Fruit fly (Drosophila melanogaster) whole organism: Measurements from ENCODE around the gene CG12684.

Experiments used
- EcR ChIP-seq, 2 experiments: fragments of >200 bp; optimal IDR thresholded peaks; 2 replicates each; lab custom pipeline; 2017; ENCODE audit warnings: missing biosample characterization in 2 of 2, missing genetic modification characterization in 2 of 2, missing genetic modification reagents in 2 of 2
- pan ChIP-seq: fragments of >200 bp; optimal IDR thresholded peaks from 2 replicates; lab custom pipeline; 2017
- psq ChIP-seq: fragments of >200 bp; optimal IDR thresholded peaks from 2 replicates; lab custom pipeline; 2017
- usp ChIP-seq: fragments of >200 bp; optimal IDR thresholded peaks from 2 replicates; lab custom pipeline; 2017; ENCODE audit warnings: missing biosample characterization, missing genetic modification characterization, mixed read lengths

DNA sequence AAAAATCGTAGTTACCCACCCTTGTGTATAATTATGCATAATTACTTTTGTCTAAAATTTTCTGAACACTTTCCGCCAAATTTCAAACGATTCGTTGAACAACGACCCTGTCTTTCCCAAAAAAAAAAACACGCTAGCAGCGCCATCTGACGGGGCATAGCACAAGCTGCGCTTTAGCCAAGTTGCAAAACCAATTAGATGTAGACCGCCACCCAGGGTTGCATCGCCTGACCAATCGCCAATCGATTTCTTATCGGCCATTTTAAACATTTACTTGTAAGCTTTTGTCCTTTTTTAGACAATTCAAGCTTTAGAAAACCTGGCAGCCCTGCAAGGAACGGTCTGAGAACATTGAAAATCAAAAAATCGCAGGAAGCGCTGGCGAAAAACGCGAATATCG lies 41.8 kb downstream of the CG12684 start, which contains the start of gene CG3556:
- TF ChIP-seq EcR (GFP tag; optimal IDR thresholded peaks at IDR 0.05; lab: Kevin White, UChicago) (no peak), psq (lab: Kevin White, UChicago) (no peak), usp (GFP tag; lab: Kevin White, UChicago) (no peak), pan (lab: Kevin White, UChicago) (no peak)
